Fruit fly (Drosophila melanogaster) whole organism, adult: ENCODE data around the gene Nup133.

Source experiments
- CG14711 ChIP-seq: fragments of 200-800 bp; sonication (Bioruptor generic); optimal IDR thresholded peaks from 2 replicates; lab custom pipeline; 2018; ENCODE audit warnings: missing biosample characterization, mild to moderate bottlenecking, missing genetic modification characterization, moderate library complexity
- CG1620 ChIP-seq: fragments of 200-800 bp; sonication (Bioruptor generic); optimal IDR thresholded peaks from 2 replicates; lab custom pipeline; 2016; ENCODE audit warnings: missing biosample characterization, missing genetic modification characterization
- CG7045 ChIP-seq: fragments of 200-800 bp; sonication (Bioruptor generic); optimal IDR thresholded peaks from 2 replicates; lab custom pipeline; 2017; ENCODE audit warnings: missing biosample characterization, mild to moderate bottlenecking, missing genetic modification characterization
- toe ChIP-seq: fragments of 200-800 bp; sonication (Bioruptor generic); optimal IDR thresholded peaks from 2 replicates; lab custom pipeline; 2016; ENCODE audit warnings: missing biosample characterization, missing genetic modification characterization

- TF ChIP-seq CG7045 (GFP tag; lab: Kevin White, UChicago) (no peak), toe (GFP tag; lab: Kevin White, UChicago) (no peak), CG14711 (tag; lab: Kevin White, UChicago) (no peak), CG1620 (GFP tag; lab: Kevin White, UChicago) (no peak)
Observed at dm6 chr3R:22732995-22733394, 42.6 kb downstream of the Nup133 start.
